Fruit fly (Drosophila melanogaster) whole organism, wandering third instar larva: ENCODE measurements around the gene Uros1.

Experiments
- Abd-B ChIP-seq: fragments of >200 bp; optimal IDR thresholded peaks from 2 replicates; lab custom pipeline; 2017; ENCODE audit warnings: missing biosample characterization, missing genetic modification characterization
- CG32264 ChIP-seq: fragments of 200-800 bp; sonication (Bioruptor generic); optimal IDR thresholded peaks from 2 replicates; lab custom pipeline; 2016; ENCODE audit warnings: missing biosample characterization, missing genetic modification characterization
- CG9705 ChIP-seq: fragments of 200-800 bp; sonication (Bioruptor generic); optimal IDR thresholded peaks from 2 replicates; lab custom pipeline; 2018; ENCODE audit warnings: missing biosample characterization, mild to moderate bottlenecking, missing genetic modification characterization
- CrebA ChIP-seq: fragments of 200-800 bp; sonication (Bioruptor generic); optimal IDR thresholded peaks from 2 replicates; lab custom pipeline; 2016; ENCODE audit warnings: missing biosample characterization, mild to moderate bottlenecking, missing genetic modification characterization, borderline replicate concordance
- Dfd ChIP-seq: fragments of >200 bp; optimal IDR thresholded peaks from 2 replicates; lab custom pipeline; 2017; ENCODE audit warnings: missing biosample characterization, missing genetic modification characterization
- Dif ChIP-seq: fragments of 200-275, 200-300 bp; sonication (Bioruptor generic); optimal IDR thresholded peaks from 2 replicates; lab custom pipeline; 2018; ENCODE audit warnings: missing biosample characterization, missing genetic modification characterization; ENCODE audit not compliant: partially characterized antibody
- HLH106 ChIP-seq: fragments of 200-800 bp; optimal IDR thresholded peaks from 3 replicates; lab custom pipeline; 2019; ENCODE audit warnings: missing biosample characterization, mild to moderate bottlenecking, missing genetic modification characterization, moderate library complexity
- Hnf4 ChIP-seq: fragments of 200-800 bp; sonication (Bioruptor generic); optimal IDR thresholded peaks from 2 replicates; lab custom pipeline; 2016; ENCODE audit warnings: missing biosample characterization, mild to moderate bottlenecking, missing genetic modification characterization
- Hr78 ChIP-seq: fragments of >200 bp; optimal IDR thresholded peaks from 2 replicates; lab custom pipeline; 2017; ENCODE audit warnings: missing biosample characterization, missing genetic modification characterization
- Hr83 ChIP-seq: fragments of 200-300 bp; sonication (Bioruptor generic); optimal IDR thresholded peaks from 2 replicates; lab custom pipeline; 2016; ENCODE audit warnings: missing biosample characterization, mild to moderate bottlenecking, missing genetic modification characterization, moderate library complexity; ENCODE audit not compliant: poor library complexity, severe bottlenecking
- Jra ChIP-seq: sonication (Bioruptor generic); optimal IDR thresholded peaks from 2 replicates; lab custom pipeline; 2016; ENCODE audit warnings: missing biosample characterization, missing genetic modification characterization
- Mio ChIP-seq: sonication (Bioruptor generic); optimal IDR thresholded peaks from 2 replicates; lab custom pipeline; 2016; ENCODE audit warnings: missing biosample characterization, missing genetic modification characterization
- Myc ChIP-seq: fragments of >200 bp; optimal IDR thresholded peaks from 2 replicates; lab custom pipeline; 2017
- N ChIP-seq: fragments of >200 bp; optimal IDR thresholded peaks from 2 replicates; lab custom pipeline; 2018; ENCODE audit warnings: missing biosample characterization, missing external identifiers, missing genetic modification characterization
- Rel ChIP-seq, 2 experiments: fragments of 200-800 bp; sonication (Bioruptor generic) in 1 of 2; optimal IDR thresholded peaks; 2 replicates in 1 of 2; 3 replicates in 1 of 2; lab custom pipeline; 2016 to 2019; ENCODE audit warnings: mild to moderate bottlenecking in 2 of 2, missing biosample characterization in 2 of 2, missing genetic modification characterization in 2 of 2, moderate library complexity in 1 of 2
- Sp1 ChIP-seq: fragments of 200-800 bp; sonication (Bioruptor generic); optimal IDR thresholded peaks from 3 replicates; lab custom pipeline; 2019; ENCODE audit warnings: missing biosample characterization, mild to moderate bottlenecking, missing genetic modification characterization, moderate library complexity
- Vsx2 ChIP-seq: fragments of 200-300, 225-300 bp; sonication (Bioruptor generic); optimal IDR thresholded peaks from 2 replicates; lab custom pipeline; 2018; ENCODE audit warnings: missing biosample characterization, missing genetic modification characterization; ENCODE audit not compliant: partially characterized antibody
- br ChIP-seq: fragments of 200-800 bp; sonication (Bioruptor generic); optimal IDR thresholded peaks from 2 replicates; lab custom pipeline; 2016; ENCODE audit warnings: missing biosample characterization, missing genetic modification characterization
- brk ChIP-seq: fragments of 200-800 bp; sonication (Bioruptor generic); optimal IDR thresholded peaks from 2 replicates; lab custom pipeline; 2016; ENCODE audit warnings: missing biosample characterization, mild to moderate bottlenecking, missing genetic modification characterization
- dl ChIP-seq, 2 experiments: fragments of 175-275, 200-275 bp in 1 of 2; fragments of 200-275 bp in 1 of 2; sonication (Bioruptor generic); optimal IDR thresholded peaks; lab custom pipeline; 2018; ENCODE audit warnings: mild to moderate bottlenecking in 2 of 2, missing biosample characterization in 2 of 2, missing genetic modification characterization in 2 of 2, moderate library complexity in 2 of 2; ENCODE audit not compliant: partially characterized antibody in 2 of 2, insufficient read depth in 1 of 2
- dmrt93B ChIP-seq: fragments of 200-800 bp; sonication (Bioruptor generic); optimal IDR thresholded peaks from 2 replicates; lab custom pipeline; 2018; ENCODE audit warnings: missing biosample characterization, mild to moderate bottlenecking, missing genetic modification characterization
- dsf ChIP-seq: sonication (Bioruptor generic); optimal IDR thresholded peaks from 2 replicates; lab custom pipeline; 2016; ENCODE audit warnings: missing biosample characterization, missing genetic modification characterization, borderline replicate concordance
- ey ChIP-seq: fragments of 200-800 bp; sonication (Bioruptor generic); optimal IDR thresholded peaks from 2 replicates; lab custom pipeline; 2016; ENCODE audit warnings: missing biosample characterization, missing genetic modification characterization
- foxo ChIP-seq, 2 experiments: fragments of 200-800 bp; sonication (Bioruptor generic); optimal IDR thresholded peaks; 2 replicates in 1 of 2; 3 replicates in 1 of 2; lab custom pipeline; 2016 to 2017; ENCODE audit warnings: missing biosample characterization in 2 of 2, missing genetic modification characterization in 2 of 2
- fru ChIP-seq: fragments of 200-800 bp; sonication (Bioruptor generic); optimal IDR thresholded peaks from 3 replicates; lab custom pipeline; 2016; ENCODE audit warnings: missing biosample characterization, mild to moderate bottlenecking, missing genetic modification characterization
- h ChIP-seq: fragments of 200-800 bp; sonication (Bioruptor generic); optimal IDR thresholded peaks from 3 replicates; lab custom pipeline; 2016; ENCODE audit warnings: missing biosample characterization, mild to moderate bottlenecking, missing genetic modification characterization
- jim ChIP-seq: fragments of 175-275, 200-325 bp; sonication (Bioruptor generic); optimal IDR thresholded peaks from 2 replicates; lab custom pipeline; 2016; ENCODE audit warnings: missing biosample characterization, mild to moderate bottlenecking, missing genetic modification characterization
- lola ChIP-seq: fragments of >200 bp; optimal IDR thresholded peaks from 2 replicates; lab custom pipeline; 2017; ENCODE audit warnings: missing biosample characterization, missing genetic modification characterization
- pan ChIP-seq: fragments of >200 bp; optimal IDR thresholded peaks from 2 replicates; lab custom pipeline; 2017
- psq ChIP-seq: fragments of 200-800 bp; sonication (Bioruptor generic); optimal IDR thresholded peaks from 3 replicates; lab custom pipeline; 2017; ENCODE audit warnings: missing biosample characterization, mild to moderate bottlenecking, missing genetic modification characterization, moderate library complexity
- sage ChIP-seq: fragments of 200-800 bp; sonication (Bioruptor generic); optimal IDR thresholded peaks from 2 replicates; lab custom pipeline; 2016; ENCODE audit warnings: missing biosample characterization, mild to moderate bottlenecking, missing genetic modification characterization
- sv ChIP-seq: fragments of 200-800 bp; sonication (Bioruptor generic); optimal IDR thresholded peaks from 3 replicates; lab custom pipeline; 2016; ENCODE audit warnings: missing biosample characterization, missing genetic modification characterization
- tai ChIP-seq: sonication (Bioruptor generic); optimal IDR thresholded peaks from 2 replicates; lab custom pipeline; 2016; ENCODE audit warnings: missing biosample characterization, missing genetic modification characterization
- usp ChIP-seq: fragments of >200 bp; optimal IDR thresholded peaks from 2 replicates; lab custom pipeline; 2017; ENCODE audit warnings: missing biosample characterization, missing genetic modification characterization
- woc ChIP-seq: sonication (Bioruptor generic); optimal IDR thresholded peaks from 2 replicates; lab custom pipeline; 2016; ENCODE audit warnings: missing biosample characterization, mild to moderate bottlenecking, missing genetic modification characterization

Gene Uros1

DNA sequence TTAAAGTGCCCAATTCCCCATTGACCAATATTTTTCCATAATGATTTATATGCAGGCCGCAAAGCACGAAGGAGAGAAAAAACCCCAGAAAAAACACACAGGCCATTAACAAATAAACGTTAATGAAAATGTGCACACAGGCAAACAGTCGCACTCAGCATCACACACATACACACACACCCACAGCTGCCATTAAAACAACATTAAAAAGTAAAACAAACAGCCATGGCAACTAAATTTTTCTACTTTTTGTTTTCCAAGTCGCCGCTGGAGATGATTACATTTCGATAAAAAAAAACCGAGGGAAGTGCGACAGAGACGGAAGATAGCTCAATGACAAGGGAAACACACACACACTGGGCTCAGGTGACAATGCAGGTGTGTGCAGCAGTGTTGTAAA is 12.7 kb downstream of the Uros1 start:
- TF ChIP-seq CG9705 (GFP tag; lab: Kevin White, UChicago) (no peak), Rel (GFP tag; optimal IDR thresholded peaks at IDR 0.05; lab: Kevin White, UChicago) (no peak), Rel (tag; optimal IDR thresholded peaks at IDR 0.05; lab: Kevin White, UChicago) (peak; percentile 56)

DNA sequence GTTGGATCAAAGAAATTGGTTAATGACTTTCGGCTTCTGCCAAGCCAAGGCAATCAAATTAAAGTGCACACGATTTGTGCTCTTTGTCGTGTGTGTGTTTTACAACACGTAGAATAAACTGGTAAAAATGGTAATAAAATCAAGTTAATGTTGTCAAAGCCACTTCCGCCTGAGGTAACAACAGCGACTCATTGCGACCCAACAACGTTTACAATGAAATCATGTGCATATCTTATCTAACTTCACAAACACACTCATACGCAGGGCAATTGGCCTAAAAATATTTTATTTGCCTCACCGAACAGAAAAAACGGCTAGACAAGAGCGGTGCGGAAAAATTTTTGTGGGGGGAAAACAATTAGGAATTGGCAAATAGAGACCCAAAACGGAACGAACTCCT is 14.9 kb downstream of the Uros1 start:
- no peak for TF ChIP-seq tai (GFP tag; lab: Kevin White, UChicago)

DNA sequence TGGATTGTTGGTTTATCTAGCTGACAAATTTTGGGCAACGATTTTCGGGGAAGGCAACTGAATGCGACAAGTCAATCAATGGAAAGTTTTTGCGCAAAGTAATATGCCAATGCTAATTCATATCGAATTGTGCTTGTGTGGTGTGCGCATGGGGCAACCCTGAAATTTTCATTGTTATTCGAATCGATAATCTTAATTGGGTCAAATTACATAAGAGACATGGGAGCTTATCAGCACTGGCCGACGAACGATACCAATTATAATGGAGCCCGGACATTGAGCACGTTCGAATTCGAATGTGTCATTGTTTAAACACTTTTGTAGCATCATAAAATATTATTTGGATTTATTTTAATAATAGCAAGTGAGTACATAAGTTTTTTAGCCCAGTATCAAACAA is 15.4 kb downstream of the Uros1 start:
- TF ChIP-seq lola (GFP tag; lab: Kevin White, UChicago) (no peak), sage (GFP tag; lab: Kevin White, UChicago) (no peak)

dm6 chrX:8883954-8884353 is 16.1 kb downstream of the Uros1 start:
- TF ChIP-seq Mio (GFP tag; lab: Kevin White, UChicago) = no peak
- no peak for TF ChIP-seq woc (GFP tag; lab: Kevin White, UChicago)
- TF ChIP-seq Abd-B (GFP tag; lab: Kevin White, UChicago) = no peak
- TF ChIP-seq Jra (GFP tag; lab: Kevin White, UChicago) = no peak
- TF ChIP-seq, all 38 proteins: peak for 0

- TF ChIP-seq dsf (GFP tag; lab: Kevin White, UChicago) (no peak), Vsx2 (no peak), pan (lab: Kevin White, UChicago) (no peak), psq (GFP tag; lab: Kevin White, UChicago) (no peak)
These were observed 16.7 kb downstream of the Uros1 start for dm6 chrX:8883388-8883787.

dm6 chrX:8881729-8882128 is 18.3 kb downstream of the Uros1 start:
- no peak for TF ChIP-seq woc (GFP tag; lab: Kevin White, UChicago)
- no peak for TF ChIP-seq psq (GFP tag; lab: Kevin White, UChicago)
- TF ChIP-seq Hnf4 (GFP tag; lab: Kevin White, UChicago) = no peak
- TF ChIP-seq Hr78 (GFP tag; lab: Kevin White, UChicago) = no peak
- TF ChIP-seq, all 38 proteins: peak for 0

dm6 chrX:8878967-8879554 is 21.0 kb downstream of the Uros1 start:
- TF ChIP-seq Dif (GFP tag; lab: Kevin White, UChicago) = no peak
- no peak for TF ChIP-seq Rel (GFP tag; optimal IDR thresholded peaks at IDR 0.05; lab: Kevin White, UChicago)
- TF ChIP-seq Rel (tag; optimal IDR thresholded peaks at IDR 0.05; lab: Kevin White, UChicago) = no peak
- no peak for TF ChIP-seq jim (GFP tag; lab: Kevin White, UChicago)
- no peak for TF ChIP-seq pan (lab: Kevin White, UChicago)
- peak; percentile 29 for TF ChIP-seq h (GFP tag; lab: Kevin White, UChicago)
- TF ChIP-seq Hr83 (GFP tag; lab: Kevin White, UChicago) = no peak
- TF ChIP-seq Dfd (GFP tag; lab: Kevin White, UChicago) = no peak
- TF ChIP-seq fru = no peak
- no peak for TF ChIP-seq Mio (GFP tag; lab: Kevin White, UChicago)
- no peak for TF ChIP-seq Hnf4 (GFP tag; lab: Kevin White, UChicago)
- TF ChIP-seq Sp1 (GFP tag; lab: Kevin White, UChicago) = peak; percentile 12
- peak; percentile 12 for TF ChIP-seq ey (GFP tag; lab: Kevin White, UChicago)
- no peak for TF ChIP-seq usp (GFP tag; lab: Kevin White, UChicago)
- TF ChIP-seq foxo (GFP tag; optimal IDR thresholded peaks at IDR 0.05; lab: Kevin White, UChicago) = peak in 1 of 2 experiments; percentile 54
- TF ChIP-seq brk (GFP tag; lab: Kevin White, UChicago) = no peak
- no peak for TF ChIP-seq woc (GFP tag; lab: Kevin White, UChicago)
- TF ChIP-seq br (GFP tag; lab: Kevin White, UChicago) = no peak
- no peak for TF ChIP-seq Jra (GFP tag; lab: Kevin White, UChicago)
- TF ChIP-seq Hr78 (GFP tag; lab: Kevin White, UChicago) = no peak
- TF ChIP-seq CrebA (GFP tag; lab: Kevin White, UChicago) = no peak
- TF ChIP-seq N (GFP tag; lab: Kevin White, UChicago) = no peak
- TF ChIP-seq dl (GFP tag; optimal IDR thresholded peaks at IDR 0.05; lab: Kevin White, UChicago; ENCODE audit: insufficient read depth in 1 of 2, partially characterized antibody in 2 of 2) = no peak
- peak; percentile 45 for TF ChIP-seq HLH106
- no peak for TF ChIP-seq tai (GFP tag; lab: Kevin White, UChicago)
- TF ChIP-seq CG32264 = no peak
- TF ChIP-seq Vsx2 = no peak
- no peak for TF ChIP-seq lola (GFP tag; lab: Kevin White, UChicago)
- no peak for TF ChIP-seq CG9705 (GFP tag; lab: Kevin White, UChicago)
- TF ChIP-seq dmrt93B (GFP tag; lab: Kevin White, UChicago) = no peak
- TF ChIP-seq sage (GFP tag; lab: Kevin White, UChicago) = no peak
- no peak for TF ChIP-seq Myc (lab: Kevin White, UChicago)
- peak; percentile 7 for TF ChIP-seq sv
- peak; percentile 37 for TF ChIP-seq psq (GFP tag; lab: Kevin White, UChicago)
